Fruit fly (Drosophila melanogaster) whole organism, pupa: ENCODE measurements around the gene Serinc.

ENCODE experiments used
- CG10348 ChIP-seq: fragments of 200-800 bp; sonication (Bioruptor generic); IDR thresholded peaks from 2 replicates; pipeline ENCODE4 v1.3.6; 2022; ENCODE audit warnings: missing biosample characterization, missing genetic modification characterization
- CG14655 ChIP-seq: fragments of 200-800 bp; sonication (Bioruptor generic); optimal IDR thresholded peaks from 3 replicates; lab custom pipeline; 2017; ENCODE audit warnings: mild to moderate bottlenecking, missing biosample characterization, missing genetic modification reagents, missing genetic modification characterization
- D1 ChIP-seq: fragments of 200-800 bp; sonication (Bioruptor generic); optimal IDR thresholded peaks from 2 replicates; lab custom pipeline; 2018; ENCODE audit warnings: missing biosample characterization, mild to moderate bottlenecking, missing genetic modification characterization, moderate library complexity
- Ets98B ChIP-seq: fragments of 200-800 bp; sonication (Bioruptor generic); IDR thresholded peaks from 2 replicates; pipeline ENCODE4 v1.3.6; 2022; ENCODE audit warnings: missing biosample characterization, missing genetic modification characterization
- gl ChIP-seq: fragments of 200-800 bp; sonication (Bioruptor generic); optimal IDR thresholded peaks from 2 replicates; lab custom pipeline; 2018; ENCODE audit warnings: missing biosample characterization, mild to moderate bottlenecking, missing genetic modification characterization
- rn ChIP-seq: fragments of 200-800 bp; sonication (Bioruptor generic); IDR thresholded peaks from 2 replicates; pipeline ENCODE4 v1.3.6; 2022; ENCODE audit warnings: missing biosample characterization, missing genetic modification characterization

dm6 chr3L:16392874-16393273 lies 19.6 kb upstream of the Serinc start:
- TF ChIP-seq gl (tag; lab: Kevin White, UChicago) (no peak), CG10348 (GFP tag; lab: Robert Waterston, UW) (no peak), CG14655 (peak; percentile 55), D1 (no peak), rn (GFP tag; lab: Robert Waterston, UW) (no peak), Ets98B (GFP tag; lab: Robert Waterston, UW) (no peak)
